Worm (Caenorhabditis elegans) whole organism, L1 larva: Measurements from ENCODE around the gene C26D10.6.

ENCODE experiments used
- ama-1 ChIP-seq: fragments of 150-350 bp; optimal IDR thresholded peaks from 2 replicates; lab custom pipeline; 2014
- ceh-82 ChIP-seq, 3 experiments: fragments of 150-350 bp in 1 of 3; sonication (generic microtip) in 2 of 3; optimal IDR thresholded peaks; 2 replicates each; lab custom pipeline; 2014 to 2017; ENCODE audit warnings: missing biosample characterization in 3 of 3, missing genetic modification characterization in 3 of 3
- fkh-10 ChIP-seq: sonication (generic microtip); optimal IDR thresholded peaks from 2 replicates; lab custom pipeline; 2017; ENCODE audit warnings: missing biosample characterization, missing genetic modification reagents, missing genetic modification characterization
- lin-35 ChIP-seq, 2 experiments: fragments of 150-350 bp; optimal IDR thresholded peaks; 2 replicates each; lab custom pipeline; 2014; ENCODE audit warnings: missing biosample characterization in 2 of 2, missing genetic modification characterization in 2 of 2, missing genetic modification reagents in 2 of 2
- lin-39 ChIP-seq: fragments of 150-350 bp; optimal IDR thresholded peaks from 2 replicates; lab custom pipeline; 2014; ENCODE audit warnings: missing biosample characterization, missing genetic modification reagents, missing genetic modification characterization
- mef-2 ChIP-seq: fragments of 150-350 bp; optimal IDR thresholded peaks from 2 replicates; lab custom pipeline; 2014; ENCODE audit warnings: missing biosample characterization, missing genetic modification characterization
- nhr-12 ChIP-seq: sonication (generic microtip); optimal IDR thresholded peaks from 2 replicates; lab custom pipeline; 2017; ENCODE audit warnings: missing biosample characterization, missing genetic modification characterization
- snpc-4 ChIP-seq: fragments of 150-350 bp; optimal IDR thresholded peaks from 2 replicates; lab custom pipeline; 2014; ENCODE audit warnings: missing biosample characterization, missing genetic modification characterization
- tbx-2 ChIP-seq: sonication (generic microtip); optimal IDR thresholded peaks from 2 replicates; lab custom pipeline; 2016; ENCODE audit warnings: missing genetic modification characterization, missing compliant biosample characterization
- unc-62 ChIP-seq: fragments of 150-350 bp; optimal IDR thresholded peaks from 2 replicates; lab custom pipeline; 2014; ENCODE audit warnings: missing biosample characterization, missing genetic modification reagents, missing genetic modification characterization
- ztf-11 ChIP-seq, 2 experiments: sonication (generic microtip); optimal IDR thresholded peaks; 2 replicates each; lab custom pipeline; 2016 to 2017; ENCODE audit warnings: missing genetic modification characterization in 2 of 2, missing biosample characterization in 1 of 2, missing compliant biosample characterization in 1 of 2
- ztf-4 ChIP-seq: fragments of 150-350 bp; optimal IDR thresholded peaks from 2 replicates; lab custom pipeline; 2014; ENCODE audit warnings: missing biosample characterization, missing genetic modification characterization

- TF ChIP-seq snpc-4 (tag; lab: Kevin White, UChicago) (no peak), ama-1 (lab: Kevin White, UChicago) (no peak), unc-62 (no peak), nhr-12 (tag; lab: Kevin White, UChicago) (no peak), lin-35 (GFP tag; optimal IDR thresholded peaks at IDR 0.05; lab: Kevin White, UChicago) (no peak), fkh-10 (GFP tag; lab: Kevin White, UChicago) (no peak), lin-39 (tag; lab: Kevin White, UChicago) (no peak), ztf-11 (tag; optimal IDR thresholded peaks at IDR 0.05; lab: Kevin White, UChicago) (no peak), ceh-82 (tag; optimal IDR thresholded peaks at IDR 0.05; lab: Kevin White, UChicago) (no peak), tbx-2 (tag; lab: Kevin White, UChicago) (no peak), mef-2 (tag; lab: Kevin White, UChicago) (no peak), ztf-4 (tag; lab: Kevin White, UChicago) (no peak)
These were observed 14.6 kb upstream of the C26D10.6 start, which contains the start of gene amt-3 for ce11 chrII:8369059-8369458.
